Worm (Caenorhabditis elegans): ENCODE results near the gene eif-1.

eif-1 gene

ce11 chrII:5016977-5017585 is 23.7 kb upstream of the eif-1 start (continued):
- TF ChIP-seq hlh-30 (tag; optimal IDR thresholded peaks at IDR 0.05; ENCODE audit: insufficient read depth) = peak; percentile 77
- TF ChIP-seq aha-1 (tag) = peak; percentile 97
- no peak for TF ChIP-seq jun-1 (tag; optimal IDR thresholded peaks at IDR 0.05)
- TF ChIP-seq ces-1 (GFP tag; optimal IDR thresholded peaks at IDR 0.05) = peak; percentile 33
- peak; percentile 35 to 85 for TF ChIP-seq mdl-1 (tag; optimal IDR thresholded peaks at IDR 0.05)
- TF ChIP-seq ctbp-1 (GFP tag; IDR thresholded peaks at IDR 0.05) = peak; percentile 71
- TF ChIP-seq dmd-8 (GFP tag; IDR thresholded peaks at IDR 0.05) = no peak
- 0 out of 2 replicates have a peak, but pooled peaks have one; percentile 23 for TF ChIP-seq arid-1 (GFP tag; conservative IDR thresholded peaks at IDR 0.05)
- no peak for TF ChIP-seq nhr-111 (GFP tag; optimal IDR thresholded peaks at IDR 0.05)
- peak; percentile 63 for TF ChIP-seq nhr-11 (tag; optimal IDR thresholded peaks at IDR 0.05)
- TF ChIP-seq nhr-48 (tag; optimal IDR thresholded peaks at IDR 0.05) = peak; percentile 32
- TF ChIP-seq lin-38 (GFP tag; IDR thresholded peaks at IDR 0.05) = no peak
- TF ChIP-seq nhr-6 (tag; optimal IDR thresholded peaks at IDR 0.05) = peak; percentile 21
- TF ChIP-seq spr-3 (GFP tag; optimal IDR thresholded peaks at IDR 0.05) = no peak
- TF ChIP-seq mxl-3 (GFP tag; optimal IDR thresholded peaks at IDR 0.05) = peak; percentile 66
- no peak for TF ChIP-seq zfp-3 (GFP tag; conservative IDR thresholded peaks at IDR 0.05)
- no peak for TF ChIP-seq lim-7 (GFP tag; IDR thresholded peaks at IDR 0.05)
- peak; percentile 60 for TF ChIP-seq dpl-1 (GFP tag; optimal IDR thresholded peaks at IDR 0.05)
- no peak for TF ChIP-seq mdt-29 (GFP tag; IDR thresholded peaks at IDR 0.05)
- no peak for TF ChIP-seq skn-1 (tag; optimal IDR thresholded peaks at IDR 0.05)
- no peak for TF ChIP-seq ceh-62 (tag; optimal IDR thresholded peaks at IDR 0.05)
- 0 out of 2 replicates have a peak, but pooled peaks have one; percentile 3 for TF ChIP-seq tra-1 (GFP tag; IDR thresholded peaks at IDR 0.05)
- no peak for TF ChIP-seq lir-3 (tag; optimal IDR thresholded peaks at IDR 0.05)
- no peak for TF ChIP-seq vab-7 (GFP tag; IDR thresholded peaks at IDR 0.05)
- no peak for TF ChIP-seq zfp-2 (tag; optimal IDR thresholded peaks at IDR 0.05)
- TF ChIP-seq nhr-42 (GFP tag; IDR thresholded peaks at IDR 0.05) = no peak
- no peak for TF ChIP-seq Y105C5A.15 (GFP tag; IDR thresholded peaks at IDR 0.05)
- TF ChIP-seq rbr-2 (tag; optimal IDR thresholded peaks at IDR 0.05) = peak; percentile 84
- TF ChIP-seq daf-8 (GFP tag; IDR thresholded peaks at IDR 0.05) = no peak
- no peak for TF ChIP-seq nhr-10 (tag; optimal IDR thresholded peaks at IDR 0.05)
- TF ChIP-seq saeg-2 (GFP tag; IDR thresholded peaks at IDR 0.05) = no peak
- TF ChIP-seq spr-1 (tag; optimal IDR thresholded peaks at IDR 0.05) = peak; percentile 35
- TF ChIP-seq D1046.2 (GFP tag; IDR thresholded peaks at IDR 0.05) = no peak
- peak; percentile 78 for TF ChIP-seq dve-1 (tag; optimal IDR thresholded peaks at IDR 0.05; ENCODE audit: insufficient read depth)
- TF ChIP-seq attf-4 (tag; optimal IDR thresholded peaks at IDR 0.05) = no peak
- TF ChIP-seq F26F4.8 (GFP tag; conservative IDR thresholded peaks at IDR 0.05) = no peak
- TF ChIP-seq ZK546.5 (tag; optimal IDR thresholded peaks at IDR 0.05) = peak in 1 of 2 experiments; percentile 20
- TF ChIP-seq ceh-82 (tag; optimal IDR thresholded peaks at IDR 0.05) = no peak
- TF ChIP-seq daf-19 (GFP tag; conservative IDR thresholded peaks at IDR 0.05) = no peak
- TF ChIP-seq fos-1 (tag; optimal IDR thresholded peaks at IDR 0.05) = no peak
- TF ChIP-seq zip-11 (GFP tag; IDR thresholded peaks at IDR 0.05) = no peak
- no peak for TF ChIP-seq egl-27 (tag; optimal IDR thresholded peaks at IDR 0.05)
- TF ChIP-seq F37D6.2 (tag; optimal IDR thresholded peaks at IDR 0.05) = peak; percentile 5
- no peak for TF ChIP-seq lin-29 (GFP tag; IDR thresholded peaks at IDR 0.05)
- no peak for TF ChIP-seq ztf-7 (tag; optimal IDR thresholded peaks at IDR 0.05)
- peak in 1 of 2 experiments; percentile 63 for TF ChIP-seq unc-62 (GFP tag; optimal IDR thresholded peaks at IDR 0.05 in 1 of 2)
- TF ChIP-seq unc-62 (tag; optimal IDR thresholded peaks at IDR 0.05) = no peak
- TF ChIP-seq lin-39 (tag; optimal IDR thresholded peaks at IDR 0.05) = no peak
- TF ChIP-seq nhr-102 (tag; optimal IDR thresholded peaks at IDR 0.05) = peak; percentile 12
- no peak for TF ChIP-seq ama-1 (optimal IDR thresholded peaks at IDR 0.05)
- TF ChIP-seq php-3 (GFP tag; IDR thresholded peaks at IDR 0.05) = 0 out of 2 replicates have a peak, but pooled peaks have one; percentile 16
- peak; percentile 72 for TF ChIP-seq nhr-28 (tag; optimal IDR thresholded peaks at IDR 0.05)
- TF ChIP-seq nhr-77 (tag; optimal IDR thresholded peaks at IDR 0.05) = no peak
